Worm (Caenorhabditis elegans) whole organism, mixed stage, embryonic: ENCODE measurements around the gene ugt-60.
"Not testable (repeated sequence)": the region's sequence is repeated elsewhere in the genome, so short reads cannot be mapped to it uniquely, and the experiment has no call there.

ENCODE experiments used
- M03D4.4 ChIP-seq: sonication (generic microtip); optimal IDR thresholded peaks from 2 replicates; lab custom pipeline; 2017; ENCODE audit warnings: mild to moderate bottlenecking, missing genetic modification characterization, missing compliant biosample characterization
- bed-3 ChIP-seq: fragments of 200-800 bp; sonication (Bioruptor generic); optimal IDR thresholded peaks from 3 replicates; lab custom pipeline; 2018; ENCODE audit warnings: mild to moderate bottlenecking, missing genetic modification characterization, moderate library complexity, missing compliant biosample characterization
- blmp-1 ChIP-seq: fragments of 150-350 bp; optimal IDR thresholded peaks from 2 replicates; lab custom pipeline; 2014; ENCODE audit warnings: missing biosample characterization, missing genetic modification characterization
- ceh-39 ChIP-seq: fragments of 150-350 bp; optimal IDR thresholded peaks from 2 replicates; lab custom pipeline; 2014; ENCODE audit warnings: missing biosample characterization, missing genetic modification characterization
- ceh-43 ChIP-seq: fragments of 200-800 bp; sonication (Bioruptor generic); optimal IDR thresholded peaks from 2 replicates; lab custom pipeline; 2018; ENCODE audit warnings: mild to moderate bottlenecking, missing genetic modification characterization, moderate library complexity, missing compliant biosample characterization
- ceh-83 ChIP-seq: fragments of 200-800 bp; sonication (Bioruptor generic); optimal IDR thresholded peaks from 2 replicates; lab custom pipeline; 2018; ENCODE audit warnings: mild to moderate bottlenecking, missing genetic modification characterization, missing compliant biosample characterization
- ces-1 ChIP-seq: fragments of 150-350 bp; optimal IDR thresholded peaks from 2 replicates; lab custom pipeline; 2014; ENCODE audit warnings: missing biosample characterization, missing genetic modification reagents, missing genetic modification characterization
- elt-1 ChIP-seq: sonication (generic microtip); optimal IDR thresholded peaks from 2 replicates; lab custom pipeline; 2017; ENCODE audit warnings: missing genetic modification characterization, mild to moderate bottlenecking, missing compliant biosample characterization, antibody characterized with exemption, moderate library complexity, borderline replicate concordance; ENCODE audit not compliant: insufficient read depth
- elt-3 ChIP-seq: fragments of 150-350 bp; optimal IDR thresholded peaks from 2 replicates; lab custom pipeline; 2014; ENCODE audit warnings: missing biosample characterization, missing genetic modification characterization
- flh-1 ChIP-seq: fragments of 200-800 bp; sonication (Bioruptor generic); optimal IDR thresholded peaks from 2 replicates; lab custom pipeline; 2018; ENCODE audit warnings: mild to moderate bottlenecking, missing genetic modification characterization, moderate library complexity, missing compliant biosample characterization
- ham-2 ChIP-seq: fragments of 200-800 bp; sonication (Bioruptor generic); optimal IDR thresholded peaks from 2 replicates; lab custom pipeline; 2018; ENCODE audit warnings: mild to moderate bottlenecking, missing genetic modification characterization, missing compliant biosample characterization
- hlh-1 ChIP-seq: fragments of 150-350 bp; optimal IDR thresholded peaks from 2 replicates; lab custom pipeline; 2014; ENCODE audit warnings: missing biosample characterization, missing genetic modification reagents, missing genetic modification characterization
- lin-13 ChIP-seq: fragments of 150-350 bp; optimal IDR thresholded peaks from 2 replicates; lab custom pipeline; 2014; ENCODE audit warnings: missing biosample characterization, missing genetic modification characterization
- lin-32 ChIP-seq: fragments of 200-800 bp; sonication (Bioruptor generic); optimal IDR thresholded peaks from 2 replicates; lab custom pipeline; 2018; ENCODE audit warnings: mild to moderate bottlenecking, missing genetic modification characterization, missing compliant biosample characterization
- lsy-2 ChIP-seq: fragments of 150-350 bp; optimal IDR thresholded peaks from 2 replicates; lab custom pipeline; 2014; ENCODE audit warnings: missing biosample characterization, missing genetic modification characterization
- mab-5 ChIP-seq: fragments of 150-350 bp; optimal IDR thresholded peaks from 2 replicates; lab custom pipeline; 2014; ENCODE audit warnings: missing biosample characterization, missing genetic modification characterization
- mep-1 ChIP-seq: fragments of 150-350 bp; optimal IDR thresholded peaks from 2 replicates; lab custom pipeline; 2017; ENCODE audit warnings: missing biosample characterization, missing genetic modification reagents, missing genetic modification characterization, inconsistent platforms
- mls-2 ChIP-seq: sonication (generic microtip); optimal IDR thresholded peaks from 2 replicates; lab custom pipeline; 2016; ENCODE audit warnings: mild to moderate bottlenecking, missing genetic modification characterization, moderate library complexity, missing compliant biosample characterization
- nhr-12 ChIP-seq: fragments of 150-350 bp; optimal IDR thresholded peaks from 2 replicates; lab custom pipeline; 2014; ENCODE audit warnings: missing biosample characterization, missing genetic modification characterization
- nhr-2 ChIP-seq: fragments of 150-350 bp; optimal IDR thresholded peaks from 2 replicates; lab custom pipeline; 2014; ENCODE audit warnings: missing biosample characterization, missing genetic modification characterization
- nhr-237 ChIP-seq: fragments of 150-350 bp; optimal IDR thresholded peaks from 2 replicates; lab custom pipeline; 2014; ENCODE audit warnings: missing biosample characterization, missing genetic modification characterization
- nhr-28 ChIP-seq: fragments of 150-350 bp; optimal IDR thresholded peaks from 2 replicates; lab custom pipeline; 2014; ENCODE audit warnings: missing biosample characterization, missing genetic modification characterization
- nhr-76 ChIP-seq: sonication (generic microtip); optimal IDR thresholded peaks from 2 replicates; lab custom pipeline; 2017; ENCODE audit warnings: missing biosample characterization, missing genetic modification characterization
- sem-2 ChIP-seq: fragments of 200-800 bp; sonication (Bioruptor generic); optimal IDR thresholded peaks from 2 replicates; lab custom pipeline; 2018; ENCODE audit warnings: mild to moderate bottlenecking, missing genetic modification characterization, missing compliant biosample characterization
- sptf-1 ChIP-seq: sonication (generic microtip); optimal IDR thresholded peaks from 2 replicates; lab custom pipeline; 2017; ENCODE audit warnings: mild to moderate bottlenecking, missing genetic modification characterization, moderate library complexity, missing compliant biosample characterization
- tbx-8 ChIP-seq: fragments of 200-800 bp; sonication (Bioruptor generic); optimal IDR thresholded peaks from 2 replicates; lab custom pipeline; 2018; ENCODE audit warnings: mild to moderate bottlenecking, missing genetic modification characterization, moderate library complexity, missing compliant biosample characterization
- unc-120 ChIP-seq: sonication (generic microtip); optimal IDR thresholded peaks from 2 replicates; lab custom pipeline; 2017; ENCODE audit warnings: missing genetic modification characterization, missing compliant biosample characterization; ENCODE audit not compliant: poor library complexity, severe bottlenecking
- unc-62 ChIP-seq: fragments of 150-350 bp; optimal IDR thresholded peaks from 2 replicates; lab custom pipeline; 2014; ENCODE audit warnings: missing biosample characterization, missing genetic modification reagents, missing genetic modification characterization
- zip-8 ChIP-seq: fragments of 150-350 bp; optimal IDR thresholded peaks from 2 replicates; lab custom pipeline; 2014; ENCODE audit warnings: missing biosample characterization, missing genetic modification characterization
- ztf-11 ChIP-seq: fragments of 150-350 bp; optimal IDR thresholded peaks from 2 replicates; lab custom pipeline; 2014; ENCODE audit warnings: missing biosample characterization, missing genetic modification characterization

The ugt-60 gene

ce11 chrIII:9685959-9686358 is 7.1 kb upstream of the ugt-60 start, which contains the start of gene C07A9.10:
Gene C07A9.10 (minus strand): TSS chrIII:9686059.
- TF ChIP-seq lsy-2 (tag; lab: Kevin White, UChicago) (no peak), ham-2 (no peak), blmp-1 (tag; lab: Kevin White, UChicago) (no peak)

- not testable (repeated sequence) for TF ChIP-seq ceh-39, ceh-43, nhr-12
These were observed 3.9 kb upstream of the ugt-60 start, which contains the start of gene C07A9.5 for ce11 chrIII:9682729-9683128. Gene C07A9.5 (minus strand): TSS chrIII:9682829.

DNA sequence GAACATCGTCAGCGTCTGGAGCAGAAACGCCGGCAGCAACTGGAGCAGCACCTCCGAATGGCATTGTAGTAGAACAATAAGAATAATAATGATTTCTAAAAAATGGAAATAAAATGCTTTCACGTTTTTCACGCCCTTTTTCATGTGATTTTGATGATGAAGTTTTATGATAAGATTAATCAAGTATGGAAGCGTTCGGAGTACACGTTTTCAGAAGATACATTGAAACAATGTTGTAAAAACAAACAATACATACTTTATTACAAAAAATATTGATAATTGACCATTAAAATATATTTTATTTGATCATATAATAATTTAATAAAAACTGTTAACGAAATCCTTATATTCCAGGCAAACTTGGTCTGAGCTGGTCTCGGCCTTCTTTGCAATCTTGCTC is 2.4 kb upstream of the ugt-60 start, which contains the start of gene C07A9.13:
Gene C07A9.13 (minus strand): TSS at position 101 of the 400 bp plus-strand sequence.
- TF ChIP-seq elt-3; flh-1 (GFP tag; lab: Kevin White, UChicago); mab-5 (tag; lab: Kevin White, UChicago): not testable (repeated sequence)

DNA sequence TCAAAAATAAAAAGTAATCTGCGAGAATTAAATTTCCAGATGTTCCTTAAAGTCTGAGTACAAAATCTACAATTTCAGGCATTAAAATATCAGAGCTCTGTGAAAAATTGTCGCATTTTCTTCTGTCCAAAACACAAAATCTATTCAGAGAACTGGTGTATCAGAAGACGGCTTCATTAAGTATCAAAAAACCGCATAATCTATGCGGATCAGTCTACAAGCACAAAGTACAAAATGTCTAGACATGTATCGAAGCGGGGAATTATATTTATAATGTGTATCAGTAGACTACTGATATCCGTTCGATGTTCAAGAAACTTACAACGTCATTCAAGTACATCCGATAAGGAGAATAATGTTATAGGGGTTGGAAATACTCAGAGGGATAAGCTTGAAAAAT is 9.3 kb downstream of the ugt-60 start:
- TF ChIP-seq ceh-39 (no peak), nhr-28 (no peak), ham-2 (no peak), elt-1 (tag; lab: Kevin White, UChicago) (no peak), ceh-83 (GFP tag; lab: Kevin White, UChicago) (no peak), lin-13 (tag; lab: Kevin White, UChicago) (no peak), zip-8 (no peak), ces-1 (GFP tag; lab: Kevin White, UChicago) (no peak), nhr-237 (tag; lab: Kevin White, UChicago) (no peak), elt-3 (no peak), ztf-11 (tag; lab: Kevin White, UChicago) (no peak), nhr-2 (tag; lab: Kevin White, UChicago) (no peak), nhr-76 (no peak)

DNA sequence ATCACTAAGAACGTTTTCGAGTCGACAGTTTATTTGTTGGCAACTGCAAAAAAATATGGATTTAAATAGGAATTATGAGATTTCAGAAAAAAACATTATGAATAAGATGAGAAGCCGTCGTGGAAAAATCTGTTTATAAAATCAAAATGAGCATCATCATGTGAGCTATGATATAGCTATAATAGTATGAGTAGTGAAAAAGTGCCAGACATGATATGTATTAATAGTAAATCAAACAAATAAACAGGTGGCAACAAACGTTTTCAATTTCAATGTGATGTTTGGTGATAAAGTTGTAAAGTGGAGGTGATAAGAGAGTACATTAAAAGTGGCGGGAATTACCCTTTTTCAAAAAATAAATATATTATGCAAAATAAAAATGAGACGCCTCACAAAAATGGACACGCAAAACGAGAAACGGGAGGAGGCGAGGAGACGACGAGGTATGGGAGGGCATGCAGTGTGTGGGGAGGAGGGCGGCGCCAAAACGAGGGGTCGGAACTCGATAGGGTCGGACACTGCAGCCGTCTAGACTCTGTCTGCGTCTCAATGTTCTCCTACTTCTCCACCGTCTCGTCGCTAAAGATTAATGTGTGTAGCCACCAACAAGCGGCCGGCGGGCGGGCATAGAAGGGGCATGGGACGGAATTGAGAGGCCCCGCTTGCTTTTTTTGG is 11.1 kb downstream of the ugt-60 start, which contains the start of gene C07A9.9:
Gene C07A9.9 (minus strand): TSS at position 51 of the 675 bp plus-strand sequence.
- peak; percentile 19 for TF ChIP-seq ces-1 (GFP tag; lab: Kevin White, UChicago)
- TF ChIP-seq mls-2 (tag; lab: Kevin White, UChicago) = peak; percentile 54
- peak; percentile 98 for TF ChIP-seq ham-2
- TF ChIP-seq lsy-2 (tag; lab: Kevin White, UChicago) = peak; percentile 38
- no peak for TF ChIP-seq elt-3
- peak; percentile 50 for TF ChIP-seq M03D4.4 (tag; lab: Kevin White, UChicago)
- TF ChIP-seq sem-2 (GFP tag; lab: Kevin White, UChicago) = no peak
- TF ChIP-seq sptf-1 (tag; lab: Kevin White, UChicago) = peak; percentile 75
- TF ChIP-seq tbx-8 (GFP tag; lab: Kevin White, UChicago) = no peak
- peak; percentile 20 for TF ChIP-seq lin-13 (tag; lab: Kevin White, UChicago)
- TF ChIP-seq unc-120 (tag; lab: Kevin White, UChicago) = peak; percentile 84
- no peak for TF ChIP-seq nhr-28
- TF ChIP-seq nhr-237 (tag; lab: Kevin White, UChicago) = peak; percentile 20
- TF ChIP-seq elt-1 (tag; lab: Kevin White, UChicago) = peak; percentile 35
- TF ChIP-seq bed-3 (GFP tag; lab: Kevin White, UChicago) = no peak
- TF ChIP-seq ceh-83 (GFP tag; lab: Kevin White, UChicago) = no peak
- TF ChIP-seq unc-62 (GFP tag; lab: Kevin White, UChicago) = peak; percentile 20
- no peak for TF ChIP-seq hlh-1
- TF ChIP-seq nhr-2 (tag; lab: Kevin White, UChicago) = no peak
- no peak for TF ChIP-seq lin-32 (GFP tag; lab: Kevin White, UChicago)
- no peak for TF ChIP-seq mep-1
- TF ChIP-seq, all 35 proteins: peak for 11
